Fruit fly (Drosophila melanogaster) whole organism, prepupa: ENCODE results near the gene TBC1D5.

Experiments
- Blimp-1 ChIP-seq: fragments of 200-800 bp; sonication (Bioruptor generic); optimal IDR thresholded peaks from 3 replicates; lab custom pipeline; 2017; ENCODE audit warnings: missing biosample characterization, missing genetic modification characterization, mild to moderate bottlenecking, moderate library complexity, missing genetic modification reagents
- CG10631 ChIP-seq: fragments of 200-800 bp; sonication (Bioruptor generic); optimal IDR thresholded peaks from 2 replicates; lab custom pipeline; 2016; ENCODE audit warnings: missing biosample characterization, missing genetic modification characterization
- CG10669 ChIP-seq: fragments of 200-800 bp; sonication (Bioruptor generic); optimal IDR thresholded peaks from 3 replicates; lab custom pipeline; 2018; ENCODE audit warnings: missing biosample characterization, mild to moderate bottlenecking, missing genetic modification characterization, moderate library complexity
- CG11294 ChIP-seq: fragments of 200-800 bp; sonication (Bioruptor generic); IDR thresholded peaks from 2 replicates; pipeline ENCODE4 v1.3.6; 2022; ENCODE audit warnings: missing biosample characterization, missing genetic modification characterization
- CG11762 ChIP-seq: fragments of 200-800 bp; sonication (Bioruptor generic); optimal IDR thresholded peaks from 3 replicates; lab custom pipeline; 2016; ENCODE audit warnings: missing biosample characterization, missing genetic modification characterization; ENCODE audit not compliant: insufficient read depth
- CG11902 ChIP-seq: fragments of 200-800 bp; sonication (Bioruptor generic); optimal IDR thresholded peaks from 3 replicates; lab custom pipeline; 2016; ENCODE audit warnings: missing biosample characterization, missing genetic modification characterization
- CG15336 ChIP-seq: fragments of 200-800 bp; sonication (Bioruptor generic); IDR thresholded peaks from 2 replicates; pipeline ENCODE4 v1.3.6; 2022; ENCODE audit warnings: missing biosample characterization, missing genetic modification characterization
- CG1621 ChIP-seq: fragments of 200-800 bp; sonication (Bioruptor generic); optimal IDR thresholded peaks from 3 replicates; lab custom pipeline; 2018; ENCODE audit warnings: missing biosample characterization, mild to moderate bottlenecking, missing genetic modification characterization
- CG3032 ChIP-seq: fragments of 200-800 bp; optimal IDR thresholded peaks from 2 replicates; lab custom pipeline; 2019; ENCODE audit warnings: missing biosample characterization, mild to moderate bottlenecking, missing genetic modification characterization, moderate library complexity
- CG31627 ChIP-seq: fragments of 200-800 bp; sonication (Bioruptor generic); optimal IDR thresholded peaks from 3 replicates; lab custom pipeline; 2016; ENCODE audit warnings: missing biosample characterization, missing genetic modification characterization
- CG34406 ChIP-seq: fragments of 200-800 bp; sonication (Bioruptor generic); optimal IDR thresholded peaks from 3 replicates; lab custom pipeline; 2016; ENCODE audit warnings: missing biosample characterization, missing genetic modification characterization
- CG3919 ChIP-seq: fragments of 200-800 bp; sonication (Bioruptor generic); optimal IDR thresholded peaks from 3 replicates; lab custom pipeline; 2016; ENCODE audit warnings: missing biosample characterization, missing genetic modification characterization
- CG4318 ChIP-seq: fragments of 200-800 bp; sonication (Bioruptor generic); optimal IDR thresholded peaks from 3 replicates; lab custom pipeline; 2017; ENCODE audit warnings: missing biosample characterization, mild to moderate bottlenecking, missing genetic modification characterization
- CG6276 ChIP-seq: fragments of 200-800 bp; sonication (Bioruptor generic); optimal IDR thresholded peaks from 2 replicates; lab custom pipeline; 2017; ENCODE audit warnings: missing biosample characterization, mild to moderate bottlenecking, missing genetic modification characterization
- CG6808 ChIP-seq: fragments of 200-800 bp; sonication (Bioruptor generic); optimal IDR thresholded peaks from 3 replicates; lab custom pipeline; 2017; ENCODE audit warnings: missing biosample characterization, missing genetic modification characterization, mild to moderate bottlenecking, moderate library complexity, missing genetic modification reagents
- CG6854 ChIP-seq: fragments of 200-800 bp; sonication (Bioruptor generic); optimal IDR thresholded peaks from 2 replicates; lab custom pipeline; 2017; ENCODE audit warnings: missing biosample characterization, mild to moderate bottlenecking, missing genetic modification characterization
- CG7368 ChIP-seq: fragments of 200-800 bp; sonication (Bioruptor generic); optimal IDR thresholded peaks from 3 replicates; lab custom pipeline; 2016; ENCODE audit warnings: missing biosample characterization, missing genetic modification characterization
- CG8119 ChIP-seq: fragments of 200-800 bp; sonication (Bioruptor generic); IDR thresholded peaks from 3 replicates; pipeline ENCODE4 v1.3.6; 2022; ENCODE audit warnings: missing biosample characterization, missing genetic modification characterization
- CG8319 ChIP-seq: fragments of 200-800 bp; sonication (Bioruptor generic); optimal IDR thresholded peaks from 3 replicates; lab custom pipeline; 2016; ENCODE audit warnings: missing biosample characterization, missing genetic modification characterization
- CG8632 ChIP-seq: fragments of 200-800 bp; sonication (Bioruptor generic); optimal IDR thresholded peaks from 3 replicates; lab custom pipeline; 2016; ENCODE audit warnings: missing biosample characterization, missing genetic modification characterization
- CG9139 ChIP-seq: fragments of 200-800 bp; sonication (Bioruptor generic); optimal IDR thresholded peaks from 3 replicates; lab custom pipeline; 2017; ENCODE audit warnings: missing biosample characterization, mild to moderate bottlenecking, missing genetic modification characterization
- Eip78C ChIP-seq: fragments of 200-800 bp; sonication (Bioruptor generic); peaks from one replicate; lab custom pipeline; 2016; ENCODE audit warnings: missing biosample characterization, missing genetic modification characterization
- Ets96B ChIP-seq: fragments of 200-800 bp; optimal IDR thresholded peaks from 2 replicates; lab custom pipeline; 2019; ENCODE audit warnings: missing biosample characterization, mild to moderate bottlenecking, missing genetic modification characterization, moderate library complexity
- Gug ChIP-seq: fragments of 200-800 bp; sonication (Bioruptor generic); IDR thresholded peaks from 2 replicates; pipeline ENCODE4 v1.3.6; 2022; ENCODE audit warnings: missing biosample characterization, missing genetic modification characterization
- Hr38 ChIP-seq: sonication (Bioruptor generic); optimal IDR thresholded peaks from 2 replicates; lab custom pipeline; 2016; ENCODE audit warnings: missing biosample characterization, missing genetic modification characterization
- Hr39 ChIP-seq: fragments of 200-800 bp; sonication (Bioruptor generic); optimal IDR thresholded peaks from 2 replicates; lab custom pipeline; 2016; ENCODE audit warnings: missing biosample characterization, missing genetic modification characterization
- Lpt ChIP-seq: fragments of 200-800 bp; sonication (Bioruptor generic); optimal IDR thresholded peaks from 3 replicates; lab custom pipeline; 2016; ENCODE audit warnings: missing biosample characterization, missing genetic modification characterization
- Met ChIP-seq: fragments of 200-800 bp; sonication (Bioruptor generic); optimal IDR thresholded peaks from 3 replicates; lab custom pipeline; 2016; ENCODE audit warnings: missing biosample characterization, missing genetic modification characterization
- OdsH ChIP-seq: fragments of 200-800 bp; sonication (Bioruptor generic); optimal IDR thresholded peaks from 3 replicates; lab custom pipeline; 2016; ENCODE audit warnings: missing biosample characterization, missing genetic modification characterization
- Smox ChIP-seq: fragments of 200-800 bp; sonication (Bioruptor generic); optimal IDR thresholded peaks from 3 replicates; lab custom pipeline; 2016; ENCODE audit warnings: missing biosample characterization, missing genetic modification characterization
- Sox102F ChIP-seq: fragments of 200-800 bp; sonication (Bioruptor generic); optimal IDR thresholded peaks from 2 replicates; lab custom pipeline; 2016; ENCODE audit warnings: missing biosample characterization, mild to moderate bottlenecking, missing genetic modification characterization
- Sox14 ChIP-seq: fragments of 200-800 bp; sonication (Bioruptor generic); optimal IDR thresholded peaks from 3 replicates; lab custom pipeline; 2016; ENCODE audit warnings: missing biosample characterization, missing genetic modification characterization
- Sox15 ChIP-seq: fragments of 200-800 bp; sonication (Bioruptor generic); optimal IDR thresholded peaks from 3 replicates; lab custom pipeline; 2016; ENCODE audit warnings: missing biosample characterization, missing genetic modification characterization
- acj6 ChIP-seq: fragments of 200-800 bp; sonication (Bioruptor generic); optimal IDR thresholded peaks from 3 replicates; lab custom pipeline; 2016; ENCODE audit warnings: missing biosample characterization, missing genetic modification characterization
- cyc ChIP-seq: fragments of 200-800 bp; sonication (Bioruptor generic); optimal IDR thresholded peaks from 3 replicates; lab custom pipeline; 2016; ENCODE audit warnings: missing biosample characterization, missing genetic modification characterization
- dac ChIP-seq: fragments of 200-800 bp; sonication (Bioruptor generic); optimal IDR thresholded peaks from 2 replicates; lab custom pipeline; 2017; ENCODE audit warnings: missing biosample characterization, mild to moderate bottlenecking, missing genetic modification characterization
- dsx ChIP-seq: fragments of 200-800 bp; optimal IDR thresholded peaks from 3 replicates; lab custom pipeline; 2019; ENCODE audit warnings: missing biosample characterization, mild to moderate bottlenecking, missing genetic modification characterization, moderate library complexity; ENCODE audit not compliant: poor library complexity, severe bottlenecking
- esn ChIP-seq: fragments of 200-800 bp; sonication (Bioruptor generic); optimal IDR thresholded peaks from 2 replicates; lab custom pipeline; 2016; ENCODE audit warnings: missing biosample characterization, mild to moderate bottlenecking, missing genetic modification characterization, moderate library complexity
- fd59A ChIP-seq: fragments of 200-800 bp; sonication (Bioruptor generic); optimal IDR thresholded peaks from 2 replicates; lab custom pipeline; 2017; ENCODE audit warnings: missing biosample characterization, mild to moderate bottlenecking, missing genetic modification characterization, missing genetic modification reagents
- fd85E ChIP-seq: fragments of 200-800 bp; sonication (Bioruptor generic); optimal IDR thresholded peaks from 3 replicates; lab custom pipeline; 2016; ENCODE audit warnings: missing biosample characterization, missing genetic modification characterization
- fkh ChIP-seq: fragments of 200-800 bp; sonication (Bioruptor generic); optimal IDR thresholded peaks from 3 replicates; lab custom pipeline; 2017; ENCODE audit warnings: missing biosample characterization, mild to moderate bottlenecking, missing genetic modification characterization, moderate library complexity
- net ChIP-seq: fragments of 200-800 bp; sonication (Bioruptor generic); optimal IDR thresholded peaks from 3 replicates; lab custom pipeline; 2016; ENCODE audit warnings: missing biosample characterization, missing genetic modification characterization
- salr ChIP-seq, 2 experiments: fragments of 200-800 bp; sonication (Bioruptor generic); optimal IDR thresholded peaks; 3 replicates each; lab custom pipeline; 2016 to 2018; ENCODE audit warnings: missing biosample characterization in 2 of 2, missing genetic modification characterization in 2 of 2, mild to moderate bottlenecking in 1 of 2
- ss ChIP-seq, 2 experiments: fragments of 200-800 bp; sonication (Bioruptor generic); optimal IDR thresholded peaks; 2 replicates in 1 of 2; 3 replicates in 1 of 2; lab custom pipeline; 2017 to 2018; ENCODE audit warnings: mild to moderate bottlenecking in 2 of 2, missing biosample characterization in 2 of 2, missing genetic modification characterization in 2 of 2, moderate library complexity in 1 of 2
- svp ChIP-seq: fragments of 200-800 bp; sonication (Bioruptor generic); peaks from one replicate; lab custom pipeline; 2016; ENCODE audit warnings: missing biosample characterization, missing genetic modification characterization
- vri ChIP-seq: fragments of 200-800 bp; sonication (Bioruptor generic); optimal IDR thresholded peaks from 3 replicates; lab custom pipeline; 2016; ENCODE audit warnings: missing biosample characterization, mild to moderate bottlenecking, missing genetic modification characterization

The TBC1D5 gene

dm6 chr3R:13309133-13309711 is 37.4 kb upstream of the TBC1D5 start:
- TF ChIP-seq Eip78C (GFP tag; lab: Kevin White, UChicago) (peak; percentile 17), svp (GFP tag; lab: Kevin White, UChicago) (peak; percentile 78), CG34406 (GFP tag; lab: Kevin White, UChicago) (no peak)

- TF ChIP-seq Eip78C (GFP tag; lab: Kevin White, UChicago) (peak; percentile 27), ss (GFP tag; optimal IDR thresholded peaks at IDR 0.05; lab: Kevin White, UChicago) (no peak)
Measured at dm6 chr3R:13306595-13306994, 34.8 kb upstream of the TBC1D5 start.

- TF ChIP-seq CG6854 (GFP tag; lab: Kevin White, UChicago) (peak; percentile 79), CG3032 (tag; lab: Kevin White, UChicago) (peak; percentile 82), acj6 (GFP tag; lab: Kevin White, UChicago) (peak; percentile 85), CG8319 (GFP tag; lab: Kevin White, UChicago) (peak; percentile 70), Sox102F (GFP tag; lab: Kevin White, UChicago) (peak; percentile 63), dac (peak; percentile 43), CG6808 (peak; percentile 83), Ets96B (tag; lab: Kevin White, UChicago) (peak; percentile 87), Hr39 (GFP tag; lab: Kevin White, UChicago) (peak; percentile 54), Hr38 (GFP tag; lab: Kevin White, UChicago) (no peak), dsx (GFP tag; lab: Kevin White, UChicago) (peak; percentile 79), salr (GFP tag; optimal IDR thresholded peaks at IDR 0.05; lab: Kevin White, UChicago) (peak; percentile 31 to 94), CG6276 (GFP tag; lab: Kevin White, UChicago) (peak; percentile 87), ss (GFP tag; optimal IDR thresholded peaks at IDR 0.05; lab: Kevin White, UChicago) (peak; percentile 74 to 78), fd59A (GFP tag; lab: Kevin White, UChicago) (peak; percentile 67), CG3919 (GFP tag; lab: Kevin White, UChicago) (peak; percentile 82), CG15336 (GFP tag; lab: Robert Waterston, UW) (peak; percentile 79), Gug (peak; percentile 40), CG11294 (GFP tag; lab: Robert Waterston, UW) (peak; percentile 26; the same call in 1 of the 2 replicates), CG11902 (GFP tag; lab: Kevin White, UChicago) (peak; percentile 59), Eip78C (GFP tag; lab: Kevin White, UChicago) (peak; percentile 93), esn (GFP tag; lab: Kevin White, UChicago) (peak; percentile 88), Sox14 (GFP tag; lab: Kevin White, UChicago) (peak; percentile 68), CG1621 (tag; lab: Kevin White, UChicago) (peak; percentile 40), fd85E (GFP tag; lab: Kevin White, UChicago) (peak; percentile 15), CG10669 (peak; percentile 68), CG4318 (GFP tag; lab: Kevin White, UChicago) (peak; percentile 87), vri (GFP tag; lab: Kevin White, UChicago) (peak; percentile 25), Sox15 (GFP tag; lab: Kevin White, UChicago) (peak; percentile 61), CG8119 (GFP tag; lab: Robert Waterston, UW) (peak; percentile 84), CG9139 (peak; percentile 77), CG11762 (GFP tag; lab: Kevin White, UChicago) (peak; percentile 82), CG8632 (GFP tag; lab: Kevin White, UChicago) (peak; percentile 89), CG31627 (GFP tag; lab: Kevin White, UChicago) (peak; percentile 62), CG10631 (GFP tag; lab: Kevin White, UChicago) (peak; percentile 90), Lpt (GFP tag; lab: Kevin White, UChicago) (peak; percentile 79), OdsH (peak; percentile 87), Smox (GFP tag; lab: Kevin White, UChicago) (peak; percentile 63), CG7368 (GFP tag; lab: Kevin White, UChicago) (peak; percentile 63), fkh (GFP tag; lab: Kevin White, UChicago) (no peak), net (GFP tag; lab: Kevin White, UChicago) (peak; percentile 76), Blimp-1 (GFP tag; lab: Kevin White, UChicago) (peak; percentile 58), Met (peak; percentile 79), cyc (GFP tag; lab: Kevin White, UChicago) (peak; percentile 61)
Measured at dm6 chr3R:13305318-13305899, 33.6 kb upstream of the TBC1D5 start.
